Fruit fly (Drosophila melanogaster) whole organism, prepupa: ENCODE results near the gene t-cup.

Source experiments
- CG32006 ChIP-seq: fragments of 200-800 bp; sonication (Bioruptor generic); optimal IDR thresholded peaks from 3 replicates; lab custom pipeline; 2017; ENCODE audit warnings: missing biosample characterization, mild to moderate bottlenecking, missing genetic modification characterization
- CG6276 ChIP-seq: fragments of 200-800 bp; sonication (Bioruptor generic); optimal IDR thresholded peaks from 2 replicates; lab custom pipeline; 2017; ENCODE audit warnings: missing biosample characterization, mild to moderate bottlenecking, missing genetic modification characterization
- CG6792 ChIP-seq: fragments of 200-800 bp; sonication (Bioruptor generic); optimal IDR thresholded peaks from 3 replicates; lab custom pipeline; 2016; ENCODE audit warnings: missing biosample characterization, missing genetic modification characterization
- Eip78C ChIP-seq: fragments of 200-800 bp; sonication (Bioruptor generic); peaks from one replicate; lab custom pipeline; 2016; ENCODE audit warnings: missing biosample characterization, missing genetic modification characterization
- Lpt ChIP-seq: fragments of 200-800 bp; sonication (Bioruptor generic); optimal IDR thresholded peaks from 3 replicates; lab custom pipeline; 2016; ENCODE audit warnings: missing biosample characterization, missing genetic modification characterization
- OdsH ChIP-seq: fragments of 200-800 bp; sonication (Bioruptor generic); optimal IDR thresholded peaks from 3 replicates; lab custom pipeline; 2016; ENCODE audit warnings: missing biosample characterization, missing genetic modification characterization
- Sox15 ChIP-seq: fragments of 200-800 bp; sonication (Bioruptor generic); optimal IDR thresholded peaks from 3 replicates; lab custom pipeline; 2016; ENCODE audit warnings: missing biosample characterization, missing genetic modification characterization
- acj6 ChIP-seq: fragments of 200-800 bp; sonication (Bioruptor generic); optimal IDR thresholded peaks from 3 replicates; lab custom pipeline; 2016; ENCODE audit warnings: missing biosample characterization, missing genetic modification characterization
- dsx ChIP-seq: fragments of 200-800 bp; optimal IDR thresholded peaks from 3 replicates; lab custom pipeline; 2019; ENCODE audit warnings: missing biosample characterization, mild to moderate bottlenecking, missing genetic modification characterization, moderate library complexity; ENCODE audit not compliant: poor library complexity, severe bottlenecking

dm6 chr2L:12469235-12469634 is 27.9 kb downstream of the t-cup start:
- TF ChIP-seq CG32006, result no peak
- no peak for TF ChIP-seq acj6 (GFP tag; lab: Kevin White, UChicago)
- TF ChIP-seq OdsH (GFP tag; lab: Kevin White, UChicago), result no peak
- no peak for TF ChIP-seq dsx (GFP tag; lab: Kevin White, UChicago)
- no peak for TF ChIP-seq Lpt
- TF ChIP-seq CG6276 (GFP tag; lab: Kevin White, UChicago), result no peak
- TF ChIP-seq CG6792 (GFP tag; lab: Kevin White, UChicago), result no peak
- no peak for TF ChIP-seq Sox15 (GFP tag; lab: Kevin White, UChicago)
- TF ChIP-seq Eip78C (GFP tag; lab: Kevin White, UChicago), result no peak
